Fruit fly (Drosophila melanogaster) whole organism: ENCODE data around the gene CG12523.

Source experiments
- CG8478 ChIP-seq: fragments of >200 bp; optimal IDR thresholded peaks from 2 replicates; lab custom pipeline; 2018; ENCODE audit warnings: inconsistent platforms
- Dll ChIP-seq: fragments of >200 bp; optimal IDR thresholded peaks from 2 replicates; lab custom pipeline; 2017
- EcR ChIP-seq, 2 experiments: fragments of >200 bp; optimal IDR thresholded peaks; 2 replicates each; lab custom pipeline; 2017; ENCODE audit warnings: missing biosample characterization in 2 of 2, missing genetic modification characterization in 2 of 2, missing genetic modification reagents in 2 of 2
- pan ChIP-seq: fragments of >200 bp; optimal IDR thresholded peaks from 2 replicates; lab custom pipeline; 2017
- psq ChIP-seq: fragments of >200 bp; optimal IDR thresholded peaks from 2 replicates; lab custom pipeline; 2017
- usp ChIP-seq: fragments of >200 bp; optimal IDR thresholded peaks from 2 replicates; lab custom pipeline; 2017; ENCODE audit warnings: missing biosample characterization, missing genetic modification characterization, mixed read lengths

CG12523 gene

DNA sequence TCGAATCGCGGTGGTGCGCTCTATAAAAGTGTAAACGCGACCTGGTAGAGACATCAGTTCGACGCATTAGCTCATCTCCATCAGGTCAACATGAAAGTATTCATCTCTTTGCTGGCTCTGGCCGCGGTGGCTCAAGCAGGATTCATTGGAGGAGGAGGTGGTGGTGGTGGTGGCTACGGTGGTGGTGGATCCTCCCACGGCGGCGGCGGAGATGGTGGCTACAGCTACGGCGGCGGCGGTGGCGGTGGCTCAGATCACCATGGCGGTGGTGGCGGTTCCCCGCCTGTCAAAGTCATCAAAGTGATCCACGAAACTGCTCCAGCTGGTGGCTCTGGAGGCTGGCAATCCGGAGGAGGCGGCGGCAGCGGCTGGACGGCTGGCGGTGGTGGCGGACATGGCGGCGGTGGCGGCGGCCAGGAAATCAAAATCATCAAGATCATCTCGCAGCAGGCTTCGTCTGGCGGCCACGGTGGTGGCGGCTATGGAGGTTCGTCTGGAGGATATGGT is at the start of gene CG12523:
Gene CG12523, plus strand, starts transcription at position 51 of the 507 bp plus-strand sequence.
- TF ChIP-seq usp (GFP tag; lab: Kevin White, UChicago) (no peak), Dll (lab: Kevin White, UChicago) (no peak), CG8478 (lab: Kevin White, UChicago) (no peak), pan (lab: Kevin White, UChicago) (no peak), psq (lab: Kevin White, UChicago) (no peak), EcR (GFP tag; optimal IDR thresholded peaks at IDR 0.05; lab: Kevin White, UChicago) (no peak)

DNA sequence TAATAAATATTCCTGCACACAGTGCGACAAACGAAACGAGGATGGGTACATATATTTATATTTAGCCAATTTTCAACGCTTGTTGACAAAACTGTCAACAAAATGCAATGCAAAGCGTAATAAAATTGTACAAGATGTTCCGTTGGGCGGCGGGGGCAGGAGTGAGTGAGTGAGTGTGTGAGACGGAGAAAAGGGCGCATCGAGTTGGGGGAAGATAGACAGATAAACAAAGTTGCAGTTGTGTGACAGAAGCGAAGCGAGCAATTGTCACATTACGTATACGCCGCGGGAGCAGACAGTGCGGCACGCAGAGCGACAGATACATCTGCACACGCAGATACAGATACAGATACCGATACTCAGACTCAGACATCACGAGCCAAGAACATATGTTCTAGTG is 49.7 kb upstream of the CG12523 start:
- no peak for TF ChIP-seq Dll (lab: Kevin White, UChicago)
- no peak for TF ChIP-seq usp (GFP tag; lab: Kevin White, UChicago)
- no peak for TF ChIP-seq psq (lab: Kevin White, UChicago)
- TF ChIP-seq pan (lab: Kevin White, UChicago), result no peak
- TF ChIP-seq EcR (GFP tag; optimal IDR thresholded peaks at IDR 0.05; lab: Kevin White, UChicago), result no peak
- TF ChIP-seq CG8478 (lab: Kevin White, UChicago), result no peak

dm6 chr3L:10752588-10753057 is 48.4 kb upstream of the CG12523 start:
- TF ChIP-seq Dll (lab: Kevin White, UChicago) (no peak), EcR (GFP tag; optimal IDR thresholded peaks at IDR 0.05; lab: Kevin White, UChicago) (no peak), usp (GFP tag; lab: Kevin White, UChicago) (no peak), pan (lab: Kevin White, UChicago) (no peak), CG8478 (lab: Kevin White, UChicago) (no peak), psq (lab: Kevin White, UChicago) (no peak)

DNA sequence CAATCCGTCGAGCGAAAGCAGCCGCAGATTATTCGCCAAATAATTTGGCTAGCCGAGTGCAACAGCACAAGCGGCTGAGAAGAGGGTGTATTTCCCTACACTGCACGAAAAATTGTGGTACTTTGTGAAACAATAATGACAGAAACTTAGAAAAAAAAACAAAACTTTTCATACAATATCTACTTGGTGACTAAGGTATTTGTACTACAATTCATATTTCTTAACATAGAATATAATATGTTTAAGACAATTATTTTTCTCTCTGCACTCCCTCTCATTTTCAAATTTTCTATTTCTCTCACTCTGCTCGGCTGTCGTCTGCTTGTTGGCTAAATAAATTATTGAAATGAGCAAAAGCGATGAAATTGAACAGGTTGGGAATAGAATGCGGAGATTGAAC is 44.9 kb upstream of the CG12523 start:
- TF ChIP-seq psq (lab: Kevin White, UChicago), result no peak

dm6 chr3L:10756919-10757318 is 44.1 kb upstream of the CG12523 start:
- TF ChIP-seq Dll (lab: Kevin White, UChicago) (no peak), CG8478 (lab: Kevin White, UChicago) (no peak), psq (lab: Kevin White, UChicago) (no peak), pan (lab: Kevin White, UChicago) (no peak), usp (GFP tag; lab: Kevin White, UChicago) (no peak), EcR (GFP tag; optimal IDR thresholded peaks at IDR 0.05; lab: Kevin White, UChicago) (no peak)

- TF ChIP-seq Dll (lab: Kevin White, UChicago) (no peak), CG8478 (lab: Kevin White, UChicago) (no peak), usp (GFP tag; lab: Kevin White, UChicago) (no peak), pan (lab: Kevin White, UChicago) (no peak), psq (lab: Kevin White, UChicago) (no peak), EcR (GFP tag; optimal IDR thresholded peaks at IDR 0.05; lab: Kevin White, UChicago) (no peak)
Measured at dm6 chr3L:10757605-10758004, 43.4 kb upstream of the CG12523 start.

DNA sequence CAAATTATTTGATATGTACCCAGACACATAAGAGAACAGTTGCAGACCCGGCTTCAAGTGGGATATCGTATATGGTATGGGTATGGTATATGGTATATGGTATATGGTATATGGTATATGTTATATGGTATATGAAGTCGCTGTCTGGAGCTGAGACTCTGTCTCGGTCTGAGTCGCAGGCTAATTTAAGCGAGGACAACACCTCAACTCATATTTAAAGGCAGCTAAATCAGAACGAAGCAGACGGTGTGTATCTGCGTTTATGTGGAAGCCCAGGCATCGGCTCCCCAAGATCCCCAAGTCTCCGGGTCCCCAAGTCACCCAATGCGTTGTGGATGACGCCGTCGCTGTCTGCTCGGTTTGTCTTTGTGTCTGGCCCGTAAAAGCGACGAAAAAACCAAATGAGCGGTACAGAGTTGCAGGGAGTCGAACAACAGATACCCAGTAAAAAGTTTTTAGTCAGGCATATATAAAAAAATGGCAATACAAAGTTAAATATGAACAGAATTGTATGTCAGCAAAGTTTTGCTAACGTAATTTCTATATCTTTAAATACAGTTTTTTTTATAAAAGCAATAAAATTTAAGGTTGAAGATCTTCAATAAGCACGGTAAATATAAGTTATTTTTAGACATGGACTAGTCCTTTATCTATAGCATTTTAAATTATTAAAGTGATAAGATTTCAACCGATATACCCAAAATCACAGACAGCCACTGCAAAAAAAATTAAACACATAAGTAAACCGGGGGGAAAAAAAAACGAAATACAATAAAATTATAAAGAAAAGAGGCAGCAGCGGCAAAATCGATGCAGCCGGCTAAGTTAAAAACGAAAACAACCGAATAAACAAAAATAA is 41.0 kb upstream of the CG12523 start:
- TF ChIP-seq EcR (GFP tag; optimal IDR thresholded peaks at IDR 0.05; lab: Kevin White, UChicago) (no peak), pan (lab: Kevin White, UChicago) (peak; percentile 96), psq (lab: Kevin White, UChicago) (no peak), Dll (lab: Kevin White, UChicago) (no peak), CG8478 (lab: Kevin White, UChicago) (no peak)

DNA sequence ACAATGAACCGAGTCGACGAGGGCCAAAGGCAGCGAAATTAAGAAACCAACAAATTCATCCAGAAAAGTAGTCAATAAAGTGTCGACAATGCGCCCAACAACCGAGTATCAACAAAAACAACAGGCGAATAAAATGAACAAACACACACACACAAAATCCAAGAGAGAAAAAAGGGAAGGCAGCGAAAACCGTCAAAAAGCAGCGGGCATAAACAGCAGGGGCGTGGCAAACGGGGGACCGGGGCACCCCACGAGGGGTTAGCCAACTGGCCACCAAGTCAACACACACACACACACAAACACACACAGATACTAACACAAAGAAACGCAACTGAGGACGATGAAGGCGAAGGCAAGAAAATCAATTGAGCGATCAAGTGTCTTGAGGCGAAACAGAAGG is 40.2 kb upstream of the CG12523 start:
- TF ChIP-seq usp (GFP tag; lab: Kevin White, UChicago) (no peak), EcR (GFP tag; optimal IDR thresholded peaks at IDR 0.05; lab: Kevin White, UChicago) (no peak), Dll (lab: Kevin White, UChicago) (peak; percentile 62), psq (lab: Kevin White, UChicago) (no peak), pan (lab: Kevin White, UChicago) (no peak)

dm6 chr3L:10766480-10767145 is 34.4 kb upstream of the CG12523 start:
- no peak for TF ChIP-seq pan (lab: Kevin White, UChicago)
- TF ChIP-seq EcR (GFP tag; optimal IDR thresholded peaks at IDR 0.05; lab: Kevin White, UChicago), result peak in 1 of 2 experiments; percentile 81

- TF ChIP-seq Dll (lab: Kevin White, UChicago), result no peak
- TF ChIP-seq EcR (GFP tag; optimal IDR thresholded peaks at IDR 0.05; lab: Kevin White, UChicago), result peak in 1 of 2 experiments; percentile 51
- TF ChIP-seq psq (lab: Kevin White, UChicago), result no peak
Measured at dm6 chr3L:10767181-10768095, 33.6 kb upstream of the CG12523 start.
